Worm (Caenorhabditis elegans) whole organism, young adult: ENCODE results near the gene ZK1240.3.

ENCODE experiments used
- B0035.1 ChIP-seq: sonication (generic microtip); optimal IDR thresholded peaks from 2 replicates; lab custom pipeline; 2016; ENCODE audit warnings: missing genetic modification characterization, mild to moderate bottlenecking, missing compliant biosample characterization, missing genotype, missing genetic modification reagents
- B0261.1 ChIP-seq: sonication (generic microtip); optimal IDR thresholded peaks from 2 replicates; lab custom pipeline; 2016; ENCODE audit warnings: mild to moderate bottlenecking, missing genetic modification characterization, moderate library complexity, missing compliant biosample characterization
- F33H1.4 ChIP-seq: fragments of 200-800 bp; sonication (Bioruptor generic); IDR thresholded peaks from 2 replicates; pipeline ENCODE4 v1.3.6; 2022; ENCODE audit warnings: missing genetic modification reagents, missing genetic modification characterization, missing compliant biosample characterization
- F49E8.2 ChIP-seq: sonication (generic microtip); optimal IDR thresholded peaks from 3 replicates; lab custom pipeline; 2017; ENCODE audit warnings: missing genetic modification characterization, mild to moderate bottlenecking, missing compliant biosample characterization, antibody characterized with exemption, moderate library complexity; ENCODE audit not compliant: insufficient read depth
- F57C9.4 ChIP-seq: sonication (generic microtip); optimal IDR thresholded peaks from 2 replicates; lab custom pipeline; 2017; ENCODE audit warnings: mild to moderate bottlenecking, missing genetic modification characterization, missing compliant biosample characterization
- Y53F4B.3 ChIP-seq: fragments of 200-800 bp; sonication (Bioruptor generic); IDR thresholded peaks from 2 replicates; pipeline ENCODE4 v1.3.6; 2022; ENCODE audit warnings: missing genetic modification reagents, missing genetic modification characterization, missing compliant biosample characterization
- Y53G8AR.9 ChIP-seq: fragments of 200-800 bp; sonication (Bioruptor generic); conservative IDR thresholded peaks from 2 replicates; pipeline ENCODE4 v1.3.6; 2022; ENCODE audit warnings: missing genetic modification reagents, missing genetic modification characterization, missing compliant biosample characterization
- Y56A3A.18 ChIP-seq: fragments of 200-800 bp; sonication (Bioruptor generic); IDR thresholded peaks from 2 replicates; pipeline ENCODE4 v1.3.6; 2022; ENCODE audit warnings: missing genetic modification reagents, missing genetic modification characterization, missing compliant biosample characterization
- Y95B8A.8 ChIP-seq: fragments of 200-800 bp; sonication (Bioruptor generic); IDR thresholded peaks from 2 replicates; pipeline ENCODE4 v1.3.6; 2022; ENCODE audit warnings: missing genetic modification reagents, missing genetic modification characterization, missing compliant biosample characterization
- aptf-2 ChIP-seq: fragments of 200-800 bp; sonication (Bioruptor generic); conservative IDR thresholded peaks from 2 replicates; pipeline ENCODE4 v1.3.6; 2022; ENCODE audit warnings: missing genetic modification reagents, missing genetic modification characterization, missing compliant biosample characterization
- athp-1 ChIP-seq: sonication (generic microtip); optimal IDR thresholded peaks from 2 replicates; lab custom pipeline; 2017; ENCODE audit warnings: mild to moderate bottlenecking, missing genetic modification characterization, missing compliant biosample characterization
- attf-6 ChIP-seq: fragments of 200-800 bp; sonication (Bioruptor generic); IDR thresholded peaks from 2 replicates; pipeline ENCODE4 v1.3.6; 2022; ENCODE audit warnings: missing genetic modification reagents, missing genetic modification characterization, missing compliant biosample characterization
- ceh-100 ChIP-seq: fragments of 200-800 bp; sonication (Bioruptor generic); IDR thresholded peaks from 2 replicates; pipeline ENCODE4 v1.3.6; 2022; ENCODE audit warnings: missing genetic modification reagents, missing genetic modification characterization, missing compliant biosample characterization
- ceh-58 ChIP-seq: fragments of 200-800 bp; sonication (Bioruptor generic); IDR thresholded peaks from 2 replicates; pipeline ENCODE4 v1.3.6; 2022; ENCODE audit warnings: missing genetic modification characterization, missing compliant biosample characterization
- egl-18 ChIP-seq: fragments of 200-800 bp; sonication (Bioruptor generic); IDR thresholded peaks from 2 replicates; pipeline ENCODE4 v1.3.6; 2022; ENCODE audit warnings: missing genetic modification reagents, missing genetic modification characterization, missing compliant biosample characterization
- egrh-3 ChIP-seq: fragments of 200-800 bp; sonication (Bioruptor generic); IDR thresholded peaks from 2 replicates; pipeline ENCODE4 v1.3.6; 2022; ENCODE audit warnings: missing genetic modification reagents, missing genetic modification characterization, missing compliant biosample characterization
- ets-4 ChIP-seq: fragments of 200-800 bp; sonication (Bioruptor generic); optimal IDR thresholded peaks from 2 replicates; lab custom pipeline; 2018; ENCODE audit warnings: mild to moderate bottlenecking, missing genetic modification characterization, missing compliant biosample characterization
- hmg-20 ChIP-seq: fragments of 200-800 bp; sonication (Bioruptor generic); IDR thresholded peaks from 2 replicates; pipeline ENCODE4 v1.3.6; 2022; ENCODE audit warnings: missing genetic modification reagents, missing genetic modification characterization, missing compliant biosample characterization
- lin-26 ChIP-seq: fragments of 200-800 bp; sonication (Bioruptor generic); IDR thresholded peaks from 2 replicates; pipeline ENCODE4 v1.3.6; 2022; ENCODE audit warnings: missing genetic modification reagents, missing genetic modification characterization, missing compliant biosample characterization
- lir-1 ChIP-seq: fragments of 200-800 bp; sonication (Bioruptor generic); conservative IDR thresholded peaks from 2 replicates; pipeline ENCODE4 v1.3.6; 2022; ENCODE audit warnings: missing genetic modification reagents, missing genetic modification characterization, missing compliant biosample characterization
- madf-10 ChIP-seq: sonication (generic microtip); optimal IDR thresholded peaks from 2 replicates; lab custom pipeline; 2016; ENCODE audit warnings: mild to moderate bottlenecking, missing genetic modification characterization, missing compliant biosample characterization
- madf-3 ChIP-seq: fragments of 200-800 bp; sonication (Bioruptor generic); IDR thresholded peaks from 2 replicates; pipeline ENCODE4 v1.3.6; 2022; ENCODE audit warnings: missing genetic modification reagents, missing genetic modification characterization, missing compliant biosample characterization
- mcd-1 ChIP-seq: fragments of 200-800 bp; sonication (Bioruptor generic); IDR thresholded peaks from 2 replicates; pipeline ENCODE4 v1.3.6; 2022; ENCODE audit warnings: missing genetic modification reagents, missing genetic modification characterization, missing compliant biosample characterization
- nhr-120 ChIP-seq: fragments of 200-800 bp; sonication (Bioruptor generic); IDR thresholded peaks from 2 replicates; pipeline ENCODE4 v1.3.6; 2022; ENCODE audit warnings: missing genetic modification characterization, missing compliant biosample characterization
- nhr-27 ChIP-seq: fragments of 200-800 bp; sonication (Bioruptor generic); optimal IDR thresholded peaks from 2 replicates; lab custom pipeline; 2018; ENCODE audit warnings: mild to moderate bottlenecking, missing genetic modification characterization, moderate library complexity, missing compliant biosample characterization
- nhr-80 ChIP-seq: sonication (generic microtip); optimal IDR thresholded peaks from 2 replicates; lab custom pipeline; 2016; ENCODE audit warnings: missing genetic modification characterization, missing compliant biosample characterization
- pbrm-1 ChIP-seq: fragments of 200-800 bp; sonication (Bioruptor generic); IDR thresholded peaks from 2 replicates; pipeline ENCODE4 v1.3.6; 2022; ENCODE audit warnings: missing genetic modification reagents, missing genetic modification characterization, missing compliant biosample characterization
- repo-1 ChIP-seq: sonication (generic microtip); optimal IDR thresholded peaks from 2 replicates; lab custom pipeline; 2017; ENCODE audit warnings: mild to moderate bottlenecking, missing genetic modification characterization, missing compliant biosample characterization
- rpc-1 ChIP-seq, 2 experiments: fragments of 150-350 bp in 1 of 2; sonication (generic microtip) in 1 of 2; optimal IDR thresholded peaks; 2 replicates each; lab custom pipeline; 2014 to 2018; ENCODE audit warnings: missing biosample characterization in 1 of 2, missing genetic modification characterization in 1 of 2, missing genetic modification reagents in 1 of 2, missing genotype in 1 of 2
- sdz-38 ChIP-seq: sonication (generic microtip); optimal IDR thresholded peaks from 2 replicates; lab custom pipeline; 2016; ENCODE audit warnings: missing genotype, missing genetic modification characterization, missing compliant biosample characterization
- snpc-1.1 ChIP-seq: sonication (generic microtip); optimal IDR thresholded peaks from 2 replicates; lab custom pipeline; 2017; ENCODE audit warnings: missing genetic modification characterization, mild to moderate bottlenecking, missing compliant biosample characterization, antibody characterized with exemption, moderate library complexity, missing genotype, missing genetic modification reagents; ENCODE audit not compliant: insufficient read depth
- snpc-3.4 ChIP-seq: sonication (generic microtip); optimal IDR thresholded peaks from 2 replicates; lab custom pipeline; 2017; ENCODE audit warnings: missing genetic modification characterization, mild to moderate bottlenecking, missing compliant biosample characterization, antibody characterized with exemption, moderate library complexity, missing genotype, missing genetic modification reagents
- snpc-4 ChIP-seq, 5 experiments: fragments of 150-350 bp in 1 of 5; sonication (generic microtip) in 4 of 5; optimal IDR thresholded peaks; 2 replicates each; lab custom pipeline; 2014 to 2018; ENCODE audit warnings: missing genetic modification characterization in 5 of 5, missing biosample characterization in 3 of 5, antibody characterized with exemption in 2 of 5, mild to moderate bottlenecking in 2 of 5, missing compliant biosample characterization in 2 of 5, missing genotype in 2 of 5, moderate library complexity in 2 of 5, missing genetic modification reagents in 1 of 5
- somi-1 ChIP-seq: fragments of 200-800 bp; sonication (Bioruptor generic); optimal IDR thresholded peaks from 2 replicates; lab custom pipeline; 2018; ENCODE audit warnings: mild to moderate bottlenecking, missing genetic modification characterization, missing compliant biosample characterization
- sptf-2 ChIP-seq: fragments of 200-800 bp; sonication (Bioruptor generic); optimal IDR thresholded peaks from 2 replicates; lab custom pipeline; 2018; ENCODE audit warnings: mild to moderate bottlenecking, missing genetic modification characterization, missing compliant biosample characterization
- tbp1 ChIP-seq: fragments of 200-800 bp; sonication (Bioruptor generic); optimal IDR thresholded peaks from 2 replicates; lab custom pipeline; 2018; ENCODE audit warnings: mild to moderate bottlenecking, missing genetic modification characterization, missing compliant biosample characterization
- tbx-9 ChIP-seq: sonication (generic microtip); optimal IDR thresholded peaks from 2 replicates; lab custom pipeline; 2016; ENCODE audit warnings: borderline replicate concordance, missing genetic modification characterization, inconsistent platforms, missing compliant biosample characterization
- ztf-25 ChIP-seq: fragments of 200-800 bp; sonication (Bioruptor generic); IDR thresholded peaks from 2 replicates; pipeline ENCODE4 v1.3.6; 2022; ENCODE audit warnings: missing genetic modification reagents, missing genetic modification characterization, missing compliant biosample characterization
- ztf-6 ChIP-seq: fragments of 200-800 bp; sonication (Bioruptor generic); IDR thresholded peaks from 2 replicates; pipeline ENCODE4 v1.3.6; 2022; ENCODE audit warnings: missing genetic modification reagents, missing genetic modification characterization, missing compliant biosample characterization

The ZK1240.3 gene

DNA sequence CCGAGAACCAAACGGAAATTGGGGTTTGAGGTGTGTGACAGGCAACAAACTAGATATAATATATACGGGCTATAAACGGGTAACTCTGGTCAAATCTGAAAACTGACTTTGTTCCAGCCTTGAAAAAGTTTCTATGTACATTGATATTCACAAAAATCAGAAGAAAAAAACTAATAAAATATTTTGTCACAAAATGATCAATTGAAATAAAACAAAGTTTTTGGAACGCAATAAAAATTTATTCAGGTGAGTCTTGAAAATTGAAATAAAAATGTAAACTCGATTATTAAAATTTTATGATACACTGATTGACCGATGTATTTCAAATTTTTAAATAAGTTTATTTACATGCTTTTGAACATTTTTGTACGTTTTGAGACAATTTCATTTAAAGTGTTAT is 17.8 kb upstream of the ZK1240.3 start, which contains the start of gene B0281.6:
Gene B0281.6, minus strand, starts transcription at position 101 of the 400 bp plus-strand sequence.
- TF ChIP-seq egrh-3 (GFP tag; lab: Robert Waterston, UW) (no peak), F49E8.2 (tag; lab: Kevin White, UChicago) (no peak), F57C9.4 (tag; lab: Kevin White, UChicago) (no peak), pbrm-1 (GFP tag; lab: Robert Waterston, UW) (no peak), madf-3 (no peak), nhr-27 (no peak), lir-1 (GFP tag; lab: Robert Waterston, UW) (no peak), Y95B8A.8 (GFP tag; lab: Robert Waterston, UW) (no peak), ceh-100 (GFP tag; lab: Robert Waterston, UW) (no peak), madf-10 (tag; lab: Kevin White, UChicago) (no peak), mcd-1 (no peak), tbx-9 (tag; lab: Kevin White, UChicago) (no peak), ceh-58 (no peak)

DNA sequence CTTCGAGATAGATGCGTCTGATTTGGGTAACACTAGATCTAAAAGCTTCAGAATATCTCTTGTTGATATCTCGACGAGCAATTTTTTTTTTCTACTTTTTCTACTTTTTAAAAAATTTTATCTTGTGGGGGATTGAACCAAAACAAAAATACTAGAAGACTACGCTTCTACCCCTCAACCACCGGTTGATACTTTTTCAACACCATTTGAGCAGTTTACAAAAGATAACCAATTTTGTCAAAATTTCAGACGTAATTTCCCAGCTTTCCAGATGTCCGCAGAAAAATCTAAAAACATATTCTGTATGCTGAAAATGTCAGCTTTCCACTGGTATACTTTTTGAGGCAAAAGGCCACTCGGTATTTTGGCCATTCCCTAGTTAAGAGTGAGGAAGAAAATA is 15.6 kb upstream of the ZK1240.3 start:
- no peak for TF ChIP-seq somi-1 (GFP tag; lab: Kevin White, UChicago)
- peak; percentile 46 for TF ChIP-seq rpc-1 (optimal IDR thresholded peaks at IDR 0.05; lab: Kevin White, UChicago)
- peak; percentile 70 for TF ChIP-seq rpc-1 (tag; optimal IDR thresholded peaks at IDR 0.05; lab: Kevin White, UChicago)
- TF ChIP-seq Y56A3A.18 (GFP tag; lab: Robert Waterston, UW) = no peak
- TF ChIP-seq attf-6 (GFP tag; lab: Robert Waterston, UW) = no peak
- TF ChIP-seq tbp1 (GFP tag; lab: Kevin White, UChicago) = peak; percentile 86
- TF ChIP-seq B0261.1 (tag; lab: Kevin White, UChicago) = peak; percentile 54
- no peak for TF ChIP-seq sdz-38 (tag; lab: Kevin White, UChicago)

DNA sequence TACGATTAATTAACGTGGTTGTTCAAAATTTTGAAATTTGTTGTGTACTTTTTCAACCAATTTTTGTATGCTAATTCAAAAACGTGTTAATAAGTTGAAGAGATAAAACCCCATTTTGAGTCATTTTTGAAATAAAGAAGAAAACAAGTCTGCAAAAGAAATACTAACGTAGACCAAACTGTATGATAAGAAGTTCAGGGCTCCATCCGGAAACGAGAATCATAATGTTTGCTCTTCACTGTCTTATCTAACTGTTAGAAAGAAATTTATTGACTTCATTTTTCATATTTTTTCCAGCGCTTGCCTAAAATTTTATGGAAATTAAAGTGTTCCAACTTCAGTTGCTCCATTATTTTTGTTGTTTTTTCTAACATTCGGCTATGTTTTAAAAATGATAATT is 14.6 kb upstream of the ZK1240.3 start:
- TF ChIP-seq lin-26 = no peak
- TF ChIP-seq nhr-80 (tag; lab: Kevin White, UChicago) = peak; percentile 62
- TF ChIP-seq, all 124 proteins: peak for 1

DNA sequence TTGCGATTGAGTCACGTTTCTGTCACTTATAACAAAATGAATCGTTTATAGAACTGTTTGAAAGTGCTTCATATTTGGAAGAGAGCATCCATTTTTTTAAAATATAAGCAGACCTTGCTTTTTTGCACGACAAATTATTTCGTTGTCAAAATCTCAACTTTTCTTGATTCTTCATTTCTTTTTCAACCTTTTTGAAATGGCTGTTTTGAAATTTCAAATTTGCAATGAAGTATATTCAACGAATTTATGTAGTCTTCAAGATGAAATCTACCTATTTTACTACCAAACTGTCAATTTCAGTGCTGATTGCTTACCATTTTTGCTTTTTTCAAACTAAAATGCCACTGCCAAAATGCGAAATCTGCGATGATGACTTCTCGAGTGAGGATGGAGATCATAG is 13.4 kb upstream of the ZK1240.3 start, which contains the start of gene B0281.3:
Gene B0281.3, plus strand, starts transcription at position 301 of the 400 bp plus-strand sequence.
- no peak for TF ChIP-seq hmg-20 (GFP tag; lab: Robert Waterston, UW)
- no peak for TF ChIP-seq ztf-6
- TF ChIP-seq ztf-25 (GFP tag; lab: Robert Waterston, UW) = no peak
- TF ChIP-seq repo-1 = no peak
- TF ChIP-seq athp-1 = no peak
- TF ChIP-seq snpc-1.1 = no peak

DNA sequence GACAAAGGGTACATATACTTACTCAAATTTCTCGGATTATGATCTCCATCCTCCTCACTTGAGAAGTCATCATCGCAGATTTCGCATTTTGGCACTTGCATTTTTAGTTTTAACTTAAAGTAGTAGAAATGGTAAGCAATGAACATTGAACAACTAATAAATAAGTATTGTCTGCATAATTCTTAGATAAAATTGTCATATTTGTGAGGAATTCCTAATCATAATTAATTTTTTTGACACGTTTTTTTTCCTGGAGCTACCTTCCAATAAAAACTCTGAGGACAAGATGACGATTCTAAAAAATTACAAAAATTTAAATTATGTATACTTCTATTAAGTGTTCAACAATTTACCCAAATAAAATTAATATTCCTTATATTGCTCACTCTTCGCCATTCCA is 7.4 kb upstream of the ZK1240.3 start, which contains the start of the genes trim-21 and B0281.1:
Gene trim-21, minus strand, starts transcription at position 101 of the 400 bp plus-strand sequence.
Gene B0281.1, plus strand, starts transcription at position 321 of the 400 bp plus-strand sequence.
- TF ChIP-seq ets-4 (GFP tag; lab: Kevin White, UChicago) = no peak
- no peak for TF ChIP-seq B0035.1 (tag; lab: Kevin White, UChicago)
- no peak for TF ChIP-seq Y53F4B.3 (GFP tag; lab: Robert Waterston, UW)
- TF ChIP-seq snpc-3.4 (tag; lab: Kevin White, UChicago) = no peak
- TF ChIP-seq F33H1.4 (GFP tag; lab: Robert Waterston, UW) = no peak
- TF ChIP-seq nhr-120 (GFP tag; lab: Robert Waterston, UW) = no peak
- TF ChIP-seq somi-1 (GFP tag; lab: Kevin White, UChicago) = no peak
- TF ChIP-seq tbp1 (GFP tag; lab: Kevin White, UChicago) = no peak
- no peak for TF ChIP-seq sptf-2 (GFP tag; lab: Kevin White, UChicago)
- no peak for TF ChIP-seq snpc-4 (GFP tag; optimal IDR thresholded peaks at IDR 0.05; lab: Kevin White, UChicago)
- TF ChIP-seq snpc-4 (tag; optimal IDR thresholded peaks at IDR 0.05; lab: Kevin White, UChicago) = no peak
- no peak for TF ChIP-seq egl-18
- no peak for TF ChIP-seq rpc-1 (optimal IDR thresholded peaks at IDR 0.05; lab: Kevin White, UChicago)
- no peak for TF ChIP-seq rpc-1 (tag; optimal IDR thresholded peaks at IDR 0.05; lab: Kevin White, UChicago)
- TF ChIP-seq aptf-2 (GFP tag; lab: Robert Waterston, UW) = no peak
- no peak for TF ChIP-seq F49E8.2 (tag; lab: Kevin White, UChicago)
- no peak for TF ChIP-seq Y53G8AR.9 (GFP tag; lab: Robert Waterston, UW)
